Worm (Caenorhabditis elegans) whole organism, L1 larva: ENCODE results near the gene gck-2.

Experiments
- egl-27 ChIP-seq, 2 experiments: fragments of 150-350 bp in 1 of 2; sonication (generic microtip); optimal IDR thresholded peaks; 3 replicates each; lab custom pipeline; 2017 to 2018; ENCODE audit warnings: missing biosample characterization in 2 of 2, missing genetic modification characterization in 2 of 2, missing genetic modification reagents in 2 of 2
- lin-14 ChIP-seq: fragments of 200-800 bp; sonication (Bioruptor generic); optimal IDR thresholded peaks from 2 replicates; lab custom pipeline; 2018; ENCODE audit warnings: mild to moderate bottlenecking, missing genetic modification characterization, moderate library complexity, missing compliant biosample characterization
- lsy-2 ChIP-seq, 2 experiments: fragments of 150-350 bp; optimal IDR thresholded peaks; 2 replicates each; lab custom pipeline; 2014; ENCODE audit warnings: missing biosample characterization in 2 of 2, missing genetic modification characterization in 2 of 2
- pqm-1 ChIP-seq: sonication (generic microtip); optimal IDR thresholded peaks from 3 replicates; lab custom pipeline; 2017; ENCODE audit warnings: missing biosample characterization, missing genetic modification characterization
- snu-23 ChIP-seq: sonication (generic microtip); optimal IDR thresholded peaks from 2 replicates; lab custom pipeline; 2016; ENCODE audit warnings: missing genetic modification characterization, missing compliant biosample characterization
- ztf-11 ChIP-seq, 2 experiments: sonication (generic microtip); optimal IDR thresholded peaks; 2 replicates each; lab custom pipeline; 2016 to 2017; ENCODE audit warnings: missing genetic modification characterization in 2 of 2, missing biosample characterization in 1 of 2, missing compliant biosample characterization in 1 of 2

DNA sequence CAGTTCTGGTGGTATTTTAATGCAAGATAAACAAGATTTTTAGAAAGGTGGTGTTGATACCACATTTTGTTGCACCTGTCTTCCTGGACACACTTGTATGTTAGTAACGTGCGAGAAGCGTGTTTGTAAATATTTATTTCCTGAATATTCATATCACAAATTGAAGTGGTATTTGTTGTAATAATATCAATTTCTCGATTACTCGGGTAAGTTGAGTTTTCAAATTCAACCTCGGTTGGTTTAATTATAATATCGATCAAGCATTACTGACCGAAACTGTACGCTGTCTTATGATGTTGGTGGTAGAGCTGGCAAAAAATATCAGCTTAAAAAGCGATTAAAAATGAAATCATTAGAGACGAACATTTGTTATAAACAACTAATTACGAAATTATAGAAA is 11.5 kb upstream of the gck-2 start, which contains the start of gene dmsr-11:
- TF ChIP-seq egl-27 (tag; optimal IDR thresholded peaks at IDR 0.05; lab: Kevin White, UChicago) (no peak), pqm-1 (tag; lab: Kevin White, UChicago) (no peak), ztf-11 (tag; optimal IDR thresholded peaks at IDR 0.05; lab: Kevin White, UChicago) (no peak), lsy-2 (tag; optimal IDR thresholded peaks at IDR 0.05; lab: Kevin White, UChicago) (no peak), lin-14 (GFP tag; lab: Kevin White, UChicago) (no peak), snu-23 (GFP tag; lab: Kevin White, UChicago) (no peak)
